Fruit fly (Drosophila melanogaster) S2 (cell line): ENCODE measurements around the gene CG34056.

Experiments used
- CG8478 ChIP-seq: fragments of >200 bp; optimal IDR thresholded peaks from 2 replicates; lab custom pipeline; 2018
- CTCF ChIP-seq, 2 experiments: fragments of >200 bp; optimal IDR thresholded peaks; 2 replicates each; lab custom pipeline; 2018

- no peak for TF ChIP-seq CTCF (optimal IDR thresholded peaks at IDR 0.05; lab: Kevin White, UChicago)
- no peak for TF ChIP-seq CG8478 (lab: Kevin White, UChicago)
These were observed 7.4 kb upstream of the CG34056 start for dm6 chr3L:888372-888771.
